Worm (Caenorhabditis elegans) whole organism, young adult: ENCODE results near the gene B0393.9.
A peak's percentile ranks its signal among the peaks of the same experiment; 100 is the strongest.

Experiments
- C06A6.2 ChIP-seq: fragments of 200-800 bp; sonication (Bioruptor generic); conservative IDR thresholded peaks from 2 replicates; pipeline ENCODE4 v1.3.6; 2022; ENCODE audit warnings: missing genetic modification characterization, missing compliant biosample characterization
- D2030.7 ChIP-seq: fragments of 200-800 bp; sonication (Bioruptor generic); IDR thresholded peaks from 2 replicates; pipeline ENCODE4 v1.3.6; 2022; ENCODE audit warnings: missing genetic modification reagents, missing genetic modification characterization, missing compliant biosample characterization
- F10E7.11 ChIP-seq: sonication (generic microtip); optimal IDR thresholded peaks from 2 replicates; lab custom pipeline; 2017; ENCODE audit warnings: mild to moderate bottlenecking, missing genetic modification characterization, moderate library complexity, missing compliant biosample characterization
- F23B12.7 ChIP-seq: sonication (generic microtip); optimal IDR thresholded peaks from 2 replicates; lab custom pipeline; 2017; ENCODE audit warnings: missing genetic modification characterization, mild to moderate bottlenecking, missing compliant biosample characterization, antibody characterized with exemption, moderate library complexity; ENCODE audit not compliant: insufficient read depth
- F33H1.4 ChIP-seq: fragments of 200-800 bp; sonication (Bioruptor generic); IDR thresholded peaks from 2 replicates; pipeline ENCODE4 v1.3.6; 2022; ENCODE audit warnings: missing genetic modification reagents, missing genetic modification characterization, missing compliant biosample characterization
- F57C9.4 ChIP-seq: sonication (generic microtip); optimal IDR thresholded peaks from 2 replicates; lab custom pipeline; 2017; ENCODE audit warnings: mild to moderate bottlenecking, missing genetic modification characterization, missing compliant biosample characterization
- K11D2.4 ChIP-seq: fragments of 200-800 bp; sonication (Bioruptor generic); IDR thresholded peaks from 2 replicates; pipeline ENCODE4 v1.3.6; 2022; ENCODE audit warnings: missing genetic modification reagents, missing genetic modification characterization, missing compliant biosample characterization
- T26A5.8 ChIP-seq: sonication (generic microtip); optimal IDR thresholded peaks from 2 replicates; lab custom pipeline; 2016; ENCODE audit warnings: missing genetic modification characterization, missing compliant biosample characterization
- Y53G8AR.9 ChIP-seq: fragments of 200-800 bp; sonication (Bioruptor generic); conservative IDR thresholded peaks from 2 replicates; pipeline ENCODE4 v1.3.6; 2022; ENCODE audit warnings: missing genetic modification reagents, missing genetic modification characterization, missing compliant biosample characterization
- Y67H2A.10 ChIP-seq: fragments of 200-800 bp; sonication (Bioruptor generic); conservative IDR thresholded peaks from 2 replicates; pipeline ENCODE4 v1.3.6; 2022; ENCODE audit warnings: missing genetic modification reagents, missing genetic modification characterization, missing compliant biosample characterization
- Y79H2A.3 ChIP-seq: fragments of 200-800 bp; sonication (Bioruptor generic); conservative IDR thresholded peaks from 2 replicates; pipeline ENCODE4 v1.3.6; 2022; ENCODE audit warnings: missing genetic modification reagents, missing genetic modification characterization, missing compliant biosample characterization
- Y95B8A.8 ChIP-seq: fragments of 200-800 bp; sonication (Bioruptor generic); IDR thresholded peaks from 2 replicates; pipeline ENCODE4 v1.3.6; 2022; ENCODE audit warnings: missing genetic modification reagents, missing genetic modification characterization, missing compliant biosample characterization
- bed-2 ChIP-seq: fragments of 200-800 bp; sonication (Bioruptor generic); IDR thresholded peaks from 2 replicates; pipeline ENCODE4 v1.3.6; 2022; ENCODE audit warnings: missing genetic modification reagents, missing genetic modification characterization, missing compliant biosample characterization
- ceh-100 ChIP-seq: fragments of 200-800 bp; sonication (Bioruptor generic); IDR thresholded peaks from 2 replicates; pipeline ENCODE4 v1.3.6; 2022; ENCODE audit warnings: missing genetic modification reagents, missing genetic modification characterization, missing compliant biosample characterization
- ceh-91 ChIP-seq: fragments of 200-800 bp; sonication (Bioruptor generic); IDR thresholded peaks from 2 replicates; pipeline ENCODE4 v1.3.6; 2022; ENCODE audit warnings: missing genetic modification reagents, missing genetic modification characterization, missing compliant biosample characterization
- chd-7 ChIP-seq: sonication (generic microtip); optimal IDR thresholded peaks from 2 replicates; lab custom pipeline; 2016; ENCODE audit warnings: mild to moderate bottlenecking, missing genetic modification characterization, moderate library complexity, missing compliant biosample characterization
- dox-1 ChIP-seq: fragments of 200-800 bp; sonication (Bioruptor generic); IDR thresholded peaks from 2 replicates; pipeline ENCODE4 v1.3.6; 2022; ENCODE audit warnings: missing genetic modification reagents, missing genetic modification characterization, missing compliant biosample characterization
- dpff-1 ChIP-seq: sonication (generic microtip); optimal IDR thresholded peaks from 2 replicates; lab custom pipeline; 2017; ENCODE audit warnings: mild to moderate bottlenecking, missing genetic modification characterization, missing compliant biosample characterization
- egl-18 ChIP-seq: fragments of 200-800 bp; sonication (Bioruptor generic); IDR thresholded peaks from 2 replicates; pipeline ENCODE4 v1.3.6; 2022; ENCODE audit warnings: missing genetic modification reagents, missing genetic modification characterization, missing compliant biosample characterization
- egrh-3 ChIP-seq: fragments of 200-800 bp; sonication (Bioruptor generic); IDR thresholded peaks from 2 replicates; pipeline ENCODE4 v1.3.6; 2022; ENCODE audit warnings: missing genetic modification reagents, missing genetic modification characterization, missing compliant biosample characterization
- ekl-4 ChIP-seq: fragments of 200-800 bp; sonication (Bioruptor generic); IDR thresholded peaks from 2 replicates; pipeline ENCODE4 v1.3.6; 2022; ENCODE audit warnings: missing genetic modification reagents, missing genetic modification characterization, missing compliant biosample characterization
- gei-17 ChIP-seq: fragments of 200-800 bp; sonication (Bioruptor generic); optimal IDR thresholded peaks from 2 replicates; lab custom pipeline; 2018; ENCODE audit warnings: mild to moderate bottlenecking, missing genetic modification characterization, missing compliant biosample characterization
- hmg-1.2 ChIP-seq: fragments of 200-800 bp; sonication (Bioruptor generic); IDR thresholded peaks from 2 replicates; pipeline ENCODE4 v1.3.6; 2022; ENCODE audit warnings: missing genetic modification reagents, missing genetic modification characterization, missing compliant biosample characterization
- hmg-20 ChIP-seq: fragments of 200-800 bp; sonication (Bioruptor generic); IDR thresholded peaks from 2 replicates; pipeline ENCODE4 v1.3.6; 2022; ENCODE audit warnings: missing genetic modification reagents, missing genetic modification characterization, missing compliant biosample characterization
- hsf-1 ChIP-seq: fragments of 200-800 bp; sonication (Bioruptor generic); IDR thresholded peaks from 2 replicates; pipeline ENCODE4 v1.3.6; 2022; ENCODE audit warnings: missing genetic modification reagents, missing genetic modification characterization, missing compliant biosample characterization
- lsl-1 ChIP-seq: fragments of 200-800 bp; sonication (Bioruptor generic); optimal IDR thresholded peaks from 2 replicates; lab custom pipeline; 2018; ENCODE audit warnings: mild to moderate bottlenecking, missing genetic modification characterization, moderate library complexity, missing compliant biosample characterization
- madf-10 ChIP-seq: sonication (generic microtip); optimal IDR thresholded peaks from 2 replicates; lab custom pipeline; 2016; ENCODE audit warnings: mild to moderate bottlenecking, missing genetic modification characterization, missing compliant biosample characterization
- madf-3 ChIP-seq: fragments of 200-800 bp; sonication (Bioruptor generic); IDR thresholded peaks from 2 replicates; pipeline ENCODE4 v1.3.6; 2022; ENCODE audit warnings: missing genetic modification reagents, missing genetic modification characterization, missing compliant biosample characterization
- madf-6 ChIP-seq: fragments of 200-800 bp; sonication (Bioruptor generic); IDR thresholded peaks from 2 replicates; pipeline ENCODE4 v1.3.6; 2022; ENCODE audit warnings: missing genetic modification reagents, missing genetic modification characterization, missing compliant biosample characterization
- madf-8 ChIP-seq: fragments of 200-800 bp; sonication (Bioruptor generic); conservative IDR thresholded peaks from 2 replicates; pipeline ENCODE4 v1.3.6; 2022; ENCODE audit warnings: missing genetic modification reagents, missing genetic modification characterization, missing compliant biosample characterization
- mcd-1 ChIP-seq: fragments of 200-800 bp; sonication (Bioruptor generic); IDR thresholded peaks from 2 replicates; pipeline ENCODE4 v1.3.6; 2022; ENCODE audit warnings: missing genetic modification reagents, missing genetic modification characterization, missing compliant biosample characterization
- mel-28 ChIP-seq: sonication (generic microtip); optimal IDR thresholded peaks from 2 replicates; lab custom pipeline; 2016; ENCODE audit warnings: borderline replicate concordance, mild to moderate bottlenecking, missing genetic modification characterization, missing compliant biosample characterization
- nfya-2 ChIP-seq: fragments of 200-800 bp; sonication (Bioruptor generic); IDR thresholded peaks from 2 replicates; pipeline ENCODE4 v1.3.6; 2022; ENCODE audit warnings: missing genetic modification reagents, missing genetic modification characterization, missing compliant biosample characterization
- nhr-179 ChIP-seq: sonication (generic microtip); optimal IDR thresholded peaks from 2 replicates; lab custom pipeline; 2016; ENCODE audit warnings: mild to moderate bottlenecking, missing genetic modification characterization, missing compliant biosample characterization
- nhr-80 ChIP-seq: sonication (generic microtip); optimal IDR thresholded peaks from 2 replicates; lab custom pipeline; 2016; ENCODE audit warnings: missing genetic modification characterization, missing compliant biosample characterization
- nhr-90 ChIP-seq: sonication (generic microtip); optimal IDR thresholded peaks from 2 replicates; lab custom pipeline; 2016; ENCODE audit warnings: missing genotype, mild to moderate bottlenecking, missing genetic modification characterization, missing compliant biosample characterization
- pbrm-1 ChIP-seq: fragments of 200-800 bp; sonication (Bioruptor generic); IDR thresholded peaks from 2 replicates; pipeline ENCODE4 v1.3.6; 2022; ENCODE audit warnings: missing genetic modification reagents, missing genetic modification characterization, missing compliant biosample characterization
- pha-4 ChIP-seq: fragments of 150-350 bp; sonication (generic microtip); optimal IDR thresholded peaks from 2 replicates; lab custom pipeline; 2014; ENCODE audit warnings: missing biosample characterization, missing genetic modification reagents, missing genetic modification characterization
- rcor-1 ChIP-seq: fragments of 200-800 bp; sonication (Bioruptor generic); IDR thresholded peaks from 2 replicates; pipeline ENCODE4 v1.3.6; 2022; ENCODE audit warnings: missing genetic modification reagents, missing genetic modification characterization, missing compliant biosample characterization
- snpc-1.1 ChIP-seq: sonication (generic microtip); optimal IDR thresholded peaks from 2 replicates; lab custom pipeline; 2017; ENCODE audit warnings: missing genetic modification characterization, mild to moderate bottlenecking, missing compliant biosample characterization, antibody characterized with exemption, moderate library complexity, missing genotype, missing genetic modification reagents; ENCODE audit not compliant: insufficient read depth
- sptf-2 ChIP-seq: fragments of 200-800 bp; sonication (Bioruptor generic); optimal IDR thresholded peaks from 2 replicates; lab custom pipeline; 2018; ENCODE audit warnings: mild to moderate bottlenecking, missing genetic modification characterization, missing compliant biosample characterization
- zfh-2 ChIP-seq: fragments of 200-800 bp; sonication (Bioruptor generic); conservative IDR thresholded peaks from 2 replicates; pipeline ENCODE4 v1.3.6; 2022; ENCODE audit warnings: missing genetic modification reagents, missing genetic modification characterization, missing compliant biosample characterization
- ztf-28 ChIP-seq: fragments of 200-800 bp; sonication (Bioruptor generic); IDR thresholded peaks from 2 replicates; pipeline ENCODE4 v1.3.6; 2022; ENCODE audit warnings: missing genetic modification reagents, missing genetic modification characterization, missing compliant biosample characterization

Gene B0393.9

DNA sequence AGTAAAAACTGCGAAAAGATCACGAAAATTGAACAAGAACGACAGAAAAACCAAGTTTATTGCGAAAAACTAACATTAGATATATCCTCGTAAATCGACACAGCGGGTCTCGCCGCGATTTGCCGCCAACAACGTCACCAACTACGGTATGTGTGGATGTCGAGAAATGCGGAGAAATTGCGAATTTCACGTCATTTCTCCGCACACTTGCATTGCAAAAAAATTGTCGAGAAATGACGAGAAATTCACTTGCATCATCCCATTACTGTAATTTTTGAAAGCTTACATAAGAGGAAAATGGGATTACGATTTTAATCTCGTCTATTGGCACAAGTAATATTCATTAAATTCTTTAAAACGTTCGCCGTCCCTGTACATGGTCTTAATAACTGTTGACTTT, 27.4 kb downstream of the B0393.9 start:
- TF ChIP-seq ekl-4 (GFP tag; lab: Robert Waterston, UW) (peak; percentile 91), rcor-1 (GFP tag; lab: Robert Waterston, UW) (peak; percentile 55), dox-1 (peak; percentile 75), C06A6.2 (GFP tag; lab: Robert Waterston, UW) (peak; percentile 41; the same call in 1 of the 2 replicates), hsf-1 (GFP tag; lab: Robert Waterston, UW) (peak; percentile 82), hmg-20 (GFP tag; lab: Robert Waterston, UW) (peak; percentile 39; the same call in 1 of the 2 replicates), mcd-1 (GFP tag; lab: Robert Waterston, UW) (peak; percentile 87), madf-6 (GFP tag; lab: Robert Waterston, UW) (peak; percentile 80), ceh-91 (peak; percentile 62), K11D2.4 (GFP tag; lab: Robert Waterston, UW) (peak; percentile 80), hmg-1.2 (GFP tag; lab: Robert Waterston, UW) (peak; percentile 67), Y95B8A.8 (0 out of 2 replicates have a peak, but pooled peaks have one; percentile 23), pbrm-1 (peak; percentile 68), D2030.7 (GFP tag; lab: Robert Waterston, UW) (peak; percentile 58), ceh-100 (GFP tag; lab: Robert Waterston, UW) (peak; percentile 52), madf-3 (GFP tag; lab: Robert Waterston, UW) (0 out of 2 replicates have a peak, but pooled peaks have one; percentile 25), F33H1.4 (GFP tag; lab: Robert Waterston, UW) (peak; percentile 99)

DNA sequence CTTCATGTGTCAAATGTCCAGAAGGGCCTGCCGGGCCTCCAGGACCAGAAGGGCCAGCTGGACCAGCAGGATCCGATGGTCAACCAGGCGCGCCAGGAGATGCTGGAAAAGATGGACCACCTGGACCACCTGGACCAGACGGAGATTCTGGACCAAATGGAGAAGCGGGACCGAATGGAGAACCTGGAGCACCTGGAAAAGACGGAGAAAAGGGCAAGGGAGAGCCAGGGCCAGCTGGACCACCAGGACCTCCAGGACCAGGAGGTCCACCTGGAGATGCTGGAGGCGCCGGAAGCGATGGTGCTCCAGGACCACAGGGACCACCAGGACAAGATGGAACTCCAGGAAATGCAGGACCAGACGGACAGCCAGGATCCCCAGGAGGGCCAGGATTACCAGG, 31.3 kb downstream of the B0393.9 start:
- TF ChIP-seq egrh-3 (GFP tag; lab: Robert Waterston, UW) = peak; percentile 90
- TF ChIP-seq chd-7 = no peak
- peak; percentile 93 for TF ChIP-seq zfh-2 (GFP tag; lab: Robert Waterston, UW)

DNA sequence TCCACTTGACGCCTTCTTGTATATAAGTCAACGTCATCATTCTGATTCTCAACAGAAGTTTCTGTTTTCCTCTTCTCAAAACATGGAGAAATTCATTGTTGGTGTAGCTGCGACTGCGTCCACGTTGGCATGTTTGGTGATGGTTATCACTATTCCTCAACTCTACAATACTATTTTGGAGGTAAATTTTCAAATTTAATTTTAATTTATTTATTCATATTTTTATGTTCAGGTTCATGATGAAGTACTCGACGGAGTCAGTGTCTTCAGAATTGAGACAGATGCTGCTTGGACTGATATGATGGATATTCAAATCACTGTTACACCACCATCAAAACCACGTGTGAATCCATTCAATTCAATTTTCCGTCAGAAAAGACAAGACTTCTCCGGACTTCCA, 31.8 kb downstream of the B0393.9 start, which contains the start of gene col-89:
TSS of gene col-89 (plus strand) at position 19 of the 400 bp plus-strand sequence.
- TF ChIP-seq nhr-80 (no peak), nhr-90 (tag; lab: Kevin White, UChicago) (no peak), pha-4 (tag; lab: Kevin White, UChicago) (no peak), madf-10 (tag; lab: Kevin White, UChicago) (no peak), dpff-1 (tag; lab: Kevin White, UChicago) (no peak), ceh-91 (no peak), bed-2 (GFP tag; lab: Robert Waterston, UW) (no peak), nfya-2 (GFP tag; lab: Robert Waterston, UW) (no peak), nhr-179 (no peak), lsl-1 (GFP tag; lab: Kevin White, UChicago) (no peak)

DNA sequence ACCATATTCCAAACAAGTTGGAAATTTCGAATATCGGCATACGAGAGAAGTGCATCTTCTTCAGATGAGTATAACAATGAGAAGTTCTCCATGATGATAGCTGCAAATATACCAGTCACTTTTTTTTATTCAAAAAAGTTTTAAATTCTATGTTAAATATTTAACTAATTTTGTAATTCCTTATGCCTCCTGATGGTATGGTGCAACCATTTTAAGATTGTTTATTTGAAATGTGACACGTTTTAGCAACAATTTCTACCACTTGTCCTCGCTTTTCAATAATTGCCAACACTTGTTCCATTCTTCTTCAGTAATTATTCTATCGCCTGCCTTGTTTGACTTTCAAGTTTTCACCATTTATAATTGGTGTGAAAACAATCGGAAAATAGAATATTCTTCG, 34.0 kb downstream of the B0393.9 start, which contains the start of gene F17C8.6:
TSS of gene F17C8.6 (minus strand) at position 101 of the 400 bp plus-strand sequence.
- TF ChIP-seq Y53G8AR.9 = no peak
- no peak for TF ChIP-seq F57C9.4
- TF ChIP-seq nhr-80 = no peak
- no peak for TF ChIP-seq F23B12.7 (tag; lab: Kevin White, UChicago)
- TF ChIP-seq madf-8 (GFP tag; lab: Robert Waterston, UW) = no peak
- no peak for TF ChIP-seq ztf-28 (GFP tag; lab: Robert Waterston, UW)
- no peak for TF ChIP-seq pha-4 (tag; lab: Kevin White, UChicago)
- TF ChIP-seq F10E7.11 (tag; lab: Kevin White, UChicago) = no peak
- TF ChIP-seq T26A5.8 (tag; lab: Kevin White, UChicago) = no peak
- no peak for TF ChIP-seq sptf-2
- no peak for TF ChIP-seq gei-17 (GFP tag; lab: Kevin White, UChicago)
- TF ChIP-seq rcor-1 (GFP tag; lab: Robert Waterston, UW) = no peak
- no peak for TF ChIP-seq madf-10 (tag; lab: Kevin White, UChicago)
- TF ChIP-seq Y67H2A.10 = no peak
- no peak for TF ChIP-seq ceh-100 (GFP tag; lab: Robert Waterston, UW)
- TF ChIP-seq Y79H2A.3 = no peak
- no peak for TF ChIP-seq snpc-1.1 (tag; lab: Kevin White, UChicago)
- TF ChIP-seq egl-18 (GFP tag; lab: Robert Waterston, UW) = no peak
- no peak for TF ChIP-seq mel-28 (tag; lab: Kevin White, UChicago)
- no peak for TF ChIP-seq madf-6 (GFP tag; lab: Robert Waterston, UW)
- TF ChIP-seq, all 124 proteins: peak for 0
